Worm (Caenorhabditis elegans) whole organism, L4 larva: ENCODE data around the gene nhr-206.

ENCODE experiments used
- D1046.2 ChIP-seq: fragments of 200-800 bp; sonication (Bioruptor generic); IDR thresholded peaks from 2 replicates; pipeline ENCODE4 v1.3.6; 2022; ENCODE audit warnings: missing genetic modification characterization, missing compliant biosample characterization
- ama-1 ChIP-seq: fragments of 150-350 bp; optimal IDR thresholded peaks from 2 replicates; lab custom pipeline; 2014; ENCODE audit warnings: inconsistent platforms, mixed read lengths
- ceh-62 ChIP-seq: sonication (generic microtip); optimal IDR thresholded peaks from 2 replicates; lab custom pipeline; 2017; ENCODE audit warnings: missing biosample characterization, missing genetic modification characterization
- ceh-82 ChIP-seq: sonication (generic microtip); optimal IDR thresholded peaks from 2 replicates; lab custom pipeline; 2017; ENCODE audit warnings: missing biosample characterization, missing genetic modification characterization
- daf-12 ChIP-seq: fragments of 150-350 bp; optimal IDR thresholded peaks from 2 replicates; lab custom pipeline; 2014; ENCODE audit warnings: missing biosample characterization, missing genetic modification reagents, missing genetic modification characterization
- fkh-10 ChIP-seq: fragments of 150-350 bp; optimal IDR thresholded peaks from 2 replicates; lab custom pipeline; 2014; ENCODE audit warnings: missing biosample characterization, missing genetic modification reagents, missing genetic modification characterization
- jun-1 ChIP-seq: fragments of 150-350 bp; optimal IDR thresholded peaks from 2 replicates; lab custom pipeline; 2014; ENCODE audit warnings: missing biosample characterization, missing genetic modification reagents, missing genetic modification characterization
- lin-13 ChIP-seq: fragments of 150-350 bp; optimal IDR thresholded peaks from 2 replicates; lab custom pipeline; 2014; ENCODE audit warnings: missing biosample characterization, missing genetic modification reagents, missing genetic modification characterization
- lin-39 ChIP-seq: fragments of 150-350 bp; optimal IDR thresholded peaks from 2 replicates; lab custom pipeline; 2014; ENCODE audit warnings: missing biosample characterization, missing genetic modification reagents, missing genetic modification characterization
- lsy-2 ChIP-seq, 2 experiments: fragments of 150-350 bp in 1 of 2; sonication (generic microtip) in 1 of 2; optimal IDR thresholded peaks; 2 replicates each; lab custom pipeline; 2014 to 2017; ENCODE audit warnings: missing biosample characterization in 2 of 2, missing genetic modification characterization in 2 of 2
- mdl-1 ChIP-seq, 2 experiments: fragments of 150-350 bp in 1 of 2; sonication (generic microtip) in 1 of 2; optimal IDR thresholded peaks; 2 replicates each; lab custom pipeline; 2014 to 2017; ENCODE audit warnings: missing biosample characterization in 2 of 2, missing genetic modification characterization in 2 of 2
- mxl-3 ChIP-seq: fragments of 200-800 bp; sonication (Bioruptor generic); optimal IDR thresholded peaks from 2 replicates; lab custom pipeline; 2018; ENCODE audit warnings: mild to moderate bottlenecking, missing genetic modification characterization, missing compliant biosample characterization
- nhr-76 ChIP-seq: fragments of 150-350 bp; optimal IDR thresholded peaks from 2 replicates; lab custom pipeline; 2014; ENCODE audit warnings: missing biosample characterization, missing genetic modification characterization
- ztf-11 ChIP-seq: fragments of 150-350 bp; optimal IDR thresholded peaks from 2 replicates; lab custom pipeline; 2014; ENCODE audit warnings: missing biosample characterization, missing genetic modification characterization

- TF ChIP-seq D1046.2 (no peak), mdl-1 (tag; optimal IDR thresholded peaks at IDR 0.05; lab: Kevin White, UChicago) (no peak), ama-1 (lab: Kevin White, UChicago) (no peak), fkh-10 (GFP tag; lab: Kevin White, UChicago) (no peak), nhr-76 (no peak), lsy-2 (tag; optimal IDR thresholded peaks at IDR 0.05; lab: Kevin White, UChicago) (no peak), daf-12 (tag; lab: Kevin White, UChicago) (no peak), lin-13 (GFP tag; lab: Kevin White, UChicago) (no peak), lin-39 (tag; lab: Kevin White, UChicago) (no peak), ztf-11 (tag; lab: Kevin White, UChicago) (no peak), jun-1 (tag; lab: Kevin White, UChicago) (no peak), ceh-82 (tag; lab: Kevin White, UChicago) (no peak), ceh-62 (tag; lab: Kevin White, UChicago) (no peak), mxl-3 (GFP tag; lab: Kevin White, UChicago) (no peak)
Observed at ce11 chrV:12137942-12138341, 46.1 kb downstream of the nhr-206 start.
